ENCODE assay signal across 5 fruit fly cellular contexts in the genomic region with DNA sequence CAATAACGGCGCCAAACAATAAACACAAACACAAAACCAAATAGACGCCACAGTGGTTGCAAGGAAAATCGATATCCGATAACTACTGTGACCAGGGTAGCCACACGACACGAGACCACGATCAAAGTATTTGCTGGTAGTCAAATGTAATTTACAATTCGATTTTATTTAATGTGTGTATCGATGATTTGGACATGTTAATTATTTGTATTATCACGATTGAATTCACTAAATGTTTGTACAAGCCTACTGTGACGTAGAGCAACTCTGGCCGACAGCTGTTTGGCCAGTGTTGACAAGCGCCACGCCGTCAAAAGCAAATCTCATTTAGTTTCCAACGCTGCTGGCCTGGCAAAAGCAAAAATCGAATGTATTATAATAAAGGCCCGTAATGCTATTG.
TF ChIP-seq lines count a peak whose summit lies in the region.

A gene (minus strand): TSS at position 222 of the 400 bp plus-strand sequence.
A gene (plus strand): TSS at position 308 of the 400 bp plus-strand sequence.

- peak; percentile 33 for TF ChIP-seq CTCF in whole organism, embryonic (GFP tag; optimal IDR thresholded peaks at IDR 0.05; lab: Kevin White, UChicago)

TF ChIP-seq in whole organism, adult, 20 proteins besides CTCF, POLR2A, EP300 and RAD21 (continues in another document):
- TF ChIP-seq CG33017 (tag; optimal IDR thresholded peaks at IDR 0.05; lab: Kevin White, UChicago) (peak; percentile 44), Hr96 (GFP tag; optimal IDR thresholded peaks at IDR 0.05; lab: Kevin White, UChicago) (peak; percentile 80), CG14711 (tag; optimal IDR thresholded peaks at IDR 0.05; lab: Kevin White, UChicago) (peak; percentile 100), tj (GFP tag; optimal IDR thresholded peaks at IDR 0.05; lab: Kevin White, UChicago) (peak; percentile 40), CG12768 (GFP tag; optimal IDR thresholded peaks at IDR 0.05; lab: Kevin White, UChicago) (peak; percentile 72), bab1 (GFP tag; optimal IDR thresholded peaks at IDR 0.05; lab: Kevin White, UChicago) (peak; percentile 85), Clk (GFP tag; optimal IDR thresholded peaks at IDR 0.05; lab: Kevin White, UChicago) (peak; percentile 56), ovo (GFP tag; optimal IDR thresholded peaks at IDR 0.05; lab: Kevin White, UChicago) (peak; percentile 43), toe (GFP tag; optimal IDR thresholded peaks at IDR 0.05; lab: Kevin White, UChicago) (peak; percentile 79), CG5204 (GFP tag; optimal IDR thresholded peaks at IDR 0.05; lab: Kevin White, UChicago) (no peak), pad (GFP tag; optimal IDR thresholded peaks at IDR 0.05; lab: Kevin White, UChicago) (peak; percentile 63), CG7101 (tag; optimal IDR thresholded peaks at IDR 0.05; lab: Kevin White, UChicago) (peak; percentile 82), Mnt (GFP tag; optimal IDR thresholded peaks at IDR 0.05; lab: Kevin White, UChicago) (peak; percentile 67), CG7045 (GFP tag; optimal IDR thresholded peaks at IDR 0.05; lab: Kevin White, UChicago) (peak; percentile 68), CG11617 (GFP tag; optimal IDR thresholded peaks at IDR 0.05; lab: Kevin White, UChicago) (peak; percentile 72), Crg-1 (GFP tag; optimal IDR thresholded peaks at IDR 0.05; lab: Kevin White, UChicago) (peak; percentile 74), cnc (optimal IDR thresholded peaks at IDR 0.05; lab: Kevin White, UChicago) (no peak)

TF ChIP-seq in whole organism, embryonic, 481 proteins besides CTCF, POLR2A, EP300 and RAD21 (continues in another document):
- TF ChIP-seq Side (GFP tag; optimal IDR thresholded peaks at IDR 0.05; lab: Kevin White, UChicago) (peak; percentile 92), trh (GFP tag; optimal IDR thresholded peaks at IDR 0.05; lab: Kevin White, UChicago) (peak; percentile 2), run (tag; optimal IDR thresholded peaks at IDR 0.05; lab: Kevin White, UChicago) (no peak), trem (tag; optimal IDR thresholded peaks at IDR 0.05; lab: Kevin White, UChicago) (peak; percentile 89), chm (GFP tag; IDR thresholded peaks at IDR 0.05; lab: Robert Waterston, UW) (peak; percentile 71), CG11696 (GFP tag; IDR thresholded peaks at IDR 0.05; lab: Robert Waterston, UW) (no peak), Ssrp (tag; optimal IDR thresholded peaks at IDR 0.05; lab: Kevin White, UChicago) (peak; percentile 24), CG31224 (GFP tag; IDR thresholded peaks at IDR 0.05; lab: Robert Waterston, UW) (no peak; the same call in 1 of the 2 replicates), Sox102F (GFP tag; optimal IDR thresholded peaks at IDR 0.05; lab: Kevin White, UChicago) (peak; percentile 75), org-1 (GFP tag; optimal IDR thresholded peaks at IDR 0.05; lab: Kevin White, UChicago) (peak; percentile 37), kay (GFP tag; optimal IDR thresholded peaks at IDR 0.05; lab: Kevin White, UChicago) (peak; percentile 39), CG30020 (tag; optimal IDR thresholded peaks at IDR 0.05; lab: Kevin White, UChicago) (peak; percentile 65), Ravus (GFP tag; IDR thresholded peaks at IDR 0.05; lab: Robert Waterston, UW) (no peak), CG7372 (GFP tag; IDR thresholded peaks at IDR 0.05; lab: Robert Waterston, UW) (0 out of 2 replicates have a peak, but pooled peaks have one; percentile 12), cg (GFP tag; optimal IDR thresholded peaks at IDR 0.05; lab: Kevin White, UChicago) (peak; percentile 42), CG6654 (GFP tag; optimal IDR thresholded peaks at IDR 0.05; lab: Kevin White, UChicago) (peak; percentile 36), NK7.1 (GFP tag; optimal IDR thresholded peaks at IDR 0.05; lab: Kevin White, UChicago) (peak; percentile 64)

TF ChIP-seq in whole organism, prepupa, 60 proteins besides CTCF, POLR2A, EP300 and RAD21 (continues in another document):
- TF ChIP-seq net (GFP tag; optimal IDR thresholded peaks at IDR 0.05; lab: Kevin White, UChicago) (peak; percentile 47), Hr39 (GFP tag; optimal IDR thresholded peaks at IDR 0.05; lab: Kevin White, UChicago) (peak; percentile 83), Ets96B (tag; optimal IDR thresholded peaks at IDR 0.05; lab: Kevin White, UChicago) (peak; percentile 49), CG9139 (GFP tag; optimal IDR thresholded peaks at IDR 0.05; lab: Kevin White, UChicago) (no peak), CG6854 (GFP tag; optimal IDR thresholded peaks at IDR 0.05; lab: Kevin White, UChicago) (peak; percentile 33), CG6808 (GFP tag; optimal IDR thresholded peaks at IDR 0.05; lab: Kevin White, UChicago) (no peak), OdsH (GFP tag; optimal IDR thresholded peaks at IDR 0.05; lab: Kevin White, UChicago) (peak; percentile 82), CG34406 (GFP tag; optimal IDR thresholded peaks at IDR 0.05; lab: Kevin White, UChicago) (peak; percentile 73), fd59A (GFP tag; optimal IDR thresholded peaks at IDR 0.05; lab: Kevin White, UChicago) (peak; percentile 25), CG10669 (GFP tag; optimal IDR thresholded peaks at IDR 0.05; lab: Kevin White, UChicago) (peak; percentile 50), dsx (GFP tag; optimal IDR thresholded peaks at IDR 0.05; lab: Kevin White, UChicago; ENCODE audit: poor library complexity, severe bottlenecking) (peak; percentile 43), salr (GFP tag; optimal IDR thresholded peaks at IDR 0.05; lab: Kevin White, UChicago) (peak in 1 of 2 experiments; percentile 50), dac (GFP tag; optimal IDR thresholded peaks at IDR 0.05; lab: Kevin White, UChicago) (no peak), acj6 (GFP tag; optimal IDR thresholded peaks at IDR 0.05; lab: Kevin White, UChicago) (peak; percentile 80), CG11762 (GFP tag; optimal IDR thresholded peaks at IDR 0.05; lab: Kevin White, UChicago; ENCODE audit: insufficient read depth) (peak; percentile 70), vri (GFP tag; optimal IDR thresholded peaks at IDR 0.05; lab: Kevin White, UChicago) (no peak), cyc (GFP tag; optimal IDR thresholded peaks at IDR 0.05; lab: Kevin White, UChicago) (peak; percentile 81)

TF ChIP-seq in whole organism, pupa, 21 proteins besides CTCF, POLR2A, EP300 and RAD21:
- TF ChIP-seq gl (tag; optimal IDR thresholded peaks at IDR 0.05; lab: Kevin White, UChicago) (peak; percentile 33), CG17806 (tag; optimal IDR thresholded peaks at IDR 0.05; lab: Kevin White, UChicago) (peak; percentile 48), CG13204 (GFP tag; optimal IDR thresholded peaks at IDR 0.05; lab: Kevin White, UChicago) (no peak), Pif1B (GFP tag; optimal IDR thresholded peaks at IDR 0.05; lab: Kevin White, UChicago) (peak; percentile 65), CG10348 (GFP tag; IDR thresholded peaks at IDR 0.05; lab: Robert Waterston, UW) (no peak), CG32121 (GFP tag; IDR thresholded peaks at IDR 0.05; lab: Robert Waterston, UW) (0 out of 2 replicates have a peak, but pooled peaks have one; percentile 12), CG15710 (tag; optimal IDR thresholded peaks at IDR 0.05; lab: Kevin White, UChicago) (peak; percentile 60), CG9948 (tag; optimal IDR thresholded peaks at IDR 0.05; lab: Kevin White, UChicago) (peak; percentile 26), rn (GFP tag; IDR thresholded peaks at IDR 0.05; lab: Robert Waterston, UW) (0 out of 2 replicates have a peak, but pooled peaks have one; percentile 24), CG4496 (GFP tag; IDR thresholded peaks at IDR 0.05; lab: Robert Waterston, UW) (peak; percentile 81), CG14655 (GFP tag; optimal IDR thresholded peaks at IDR 0.05; lab: Kevin White, UChicago) (no peak), D1 (tag; optimal IDR thresholded peaks at IDR 0.05; lab: Kevin White, UChicago) (no peak), Ets98B (GFP tag; IDR thresholded peaks at IDR 0.05; lab: Robert Waterston, UW) (peak; percentile 70), CG34367 (tag; optimal IDR thresholded peaks at IDR 0.05; lab: Kevin White, UChicago) (peak; percentile 41), CG8159 (tag; optimal IDR thresholded peaks at IDR 0.05; lab: Kevin White, UChicago) (peak; percentile 58), fd96Ca (GFP tag; IDR thresholded peaks at IDR 0.05; lab: Robert Waterston, UW) (peak; percentile 79), Snoo (tag; optimal IDR thresholded peaks at IDR 0.05; lab: Kevin White, UChicago) (peak; percentile 59), Pif1A (GFP tag; optimal IDR thresholded peaks at IDR 0.05; lab: Kevin White, UChicago) (no peak), CG8301 (tag; optimal IDR thresholded peaks at IDR 0.05; lab: Kevin White, UChicago) (peak; percentile 48)

TF ChIP-seq in whole organism, wandering third instar larva, 38 proteins besides CTCF, POLR2A, EP300 and RAD21 (continues in another document):
- TF ChIP-seq sage (GFP tag; optimal IDR thresholded peaks at IDR 0.05; lab: Kevin White, UChicago): peak; percentile 27
- TF ChIP-seq Myc (optimal IDR thresholded peaks at IDR 0.05; lab: Kevin White, UChicago): peak; percentile 43
- TF ChIP-seq CG9705 (GFP tag; optimal IDR thresholded peaks at IDR 0.05; lab: Kevin White, UChicago): peak; percentile 58
- TF ChIP-seq dsf (GFP tag; optimal IDR thresholded peaks at IDR 0.05; lab: Kevin White, UChicago; ENCODE audit: borderline replicate concordance): peak; percentile 45
- TF ChIP-seq Hr83 (GFP tag; optimal IDR thresholded peaks at IDR 0.05; lab: Kevin White, UChicago; ENCODE audit: poor library complexity, severe bottlenecking): peak; percentile 77
- no peak for TF ChIP-seq Dfd (GFP tag; optimal IDR thresholded peaks at IDR 0.05; lab: Kevin White, UChicago)
- peak; percentile 69 for TF ChIP-seq CG32264 (GFP tag; optimal IDR thresholded peaks at IDR 0.05; lab: Kevin White, UChicago)
- no peak for TF ChIP-seq N (GFP tag; optimal IDR thresholded peaks at IDR 0.05; lab: Kevin White, UChicago)
- TF ChIP-seq Sp1 (GFP tag; optimal IDR thresholded peaks at IDR 0.05; lab: Kevin White, UChicago): peak; percentile 73
- TF ChIP-seq br (GFP tag; optimal IDR thresholded peaks at IDR 0.05; lab: Kevin White, UChicago): peak; percentile 87
- TF ChIP-seq rgr (GFP tag; optimal IDR thresholded peaks at IDR 0.05; lab: Kevin White, UChicago): peak; percentile 90
- TF ChIP-seq h (GFP tag; optimal IDR thresholded peaks at IDR 0.05; lab: Kevin White, UChicago): peak; percentile 91
- peak; percentile 73 for TF ChIP-seq HLH106 (tag; optimal IDR thresholded peaks at IDR 0.05; lab: Kevin White, UChicago)
- no peak for TF ChIP-seq Rel (GFP tag; optimal IDR thresholded peaks at IDR 0.05; lab: Kevin White, UChicago)
- peak; percentile 60 for TF ChIP-seq Rel (tag; optimal IDR thresholded peaks at IDR 0.05; lab: Kevin White, UChicago)
- peak; percentile 2 to 90 for TF ChIP-seq foxo (GFP tag; optimal IDR thresholded peaks at IDR 0.05; lab: Kevin White, UChicago)
- peak; percentile 38 for TF ChIP-seq woc (GFP tag; optimal IDR thresholded peaks at IDR 0.05; lab: Kevin White, UChicago)
- TF ChIP-seq Hr78 (GFP tag; optimal IDR thresholded peaks at IDR 0.05; lab: Kevin White, UChicago): no peak
- TF ChIP-seq psq (GFP tag; optimal IDR thresholded peaks at IDR 0.05; lab: Kevin White, UChicago): peak; percentile 69
- no peak for TF ChIP-seq CrebA (GFP tag; optimal IDR thresholded peaks at IDR 0.05; lab: Kevin White, UChicago; ENCODE audit: borderline replicate concordance)
- no peak for TF ChIP-seq usp (GFP tag; optimal IDR thresholded peaks at IDR 0.05; lab: Kevin White, UChicago)
